Worm (Caenorhabditis elegans): Measurements from ENCODE around the gene ZC196.8.

DNA sequence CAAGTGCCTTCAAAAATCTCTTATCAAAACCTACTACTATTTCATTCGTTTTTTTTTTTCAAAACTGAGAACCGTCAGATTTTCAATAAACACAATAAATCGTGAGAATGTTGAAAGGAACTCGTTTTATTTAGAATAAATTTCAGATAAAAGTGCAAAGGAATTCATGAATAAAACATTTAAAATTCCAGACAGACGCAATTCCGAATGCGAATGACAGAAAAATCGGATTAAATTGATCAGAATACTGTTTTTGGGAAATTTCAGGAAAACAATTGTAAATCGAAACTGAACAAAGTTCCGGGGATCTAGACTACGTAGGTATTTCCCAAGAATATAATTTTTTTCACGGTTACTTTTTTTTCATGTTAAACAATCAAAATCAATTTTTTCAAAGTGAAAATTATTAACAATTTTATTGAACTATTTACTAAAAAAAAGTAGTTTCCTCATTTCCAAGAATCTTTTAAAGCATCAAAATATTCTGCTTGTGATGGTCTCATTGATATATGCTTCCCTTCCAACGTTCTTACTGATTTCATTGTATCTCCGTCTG, 50.4 kb downstream of the ZC196.8 start:
- TF ChIP-seq nhr-232 (tag; optimal IDR thresholded peaks at IDR 0.05) (no peak), C08G9.2 (tag; optimal IDR thresholded peaks at IDR 0.05) (no peak)

Data from whole organism, late embryonic.